Fruit fly (Drosophila melanogaster) whole organism, embryonic: ENCODE measurements around the gene mib1.
A peak's percentile ranks its signal among the peaks of the same experiment; 100 is the strongest.

ENCODE experiments used
- Aef1 ChIP-seq: fragments of 200-800 bp; sonication (Bioruptor generic); IDR thresholded peaks from 3 replicates; pipeline ENCODE4 v1.3.6; 2022; ENCODE audit warnings: missing biosample characterization, missing genetic modification characterization
- Antp ChIP-seq: fragments of 200-800 bp; sonication (Bioruptor generic); optimal IDR thresholded peaks from 3 replicates; lab custom pipeline; 2016; ENCODE audit warnings: missing biosample characterization, missing genetic modification characterization
- Bgb ChIP-seq: fragments of 200-800 bp; sonication (Bioruptor generic); IDR thresholded peaks from 2 replicates; pipeline ENCODE4 v1.3.6; 2022; ENCODE audit warnings: missing biosample characterization, missing genetic modification characterization; ENCODE audit not compliant: partially characterized antibody
- CG12071 ChIP-seq: fragments of 200-800 bp; sonication (Bioruptor generic); optimal IDR thresholded peaks from 3 replicates; lab custom pipeline; 2018; ENCODE audit warnings: missing biosample characterization, mild to moderate bottlenecking, missing genetic modification characterization
- CG13296 ChIP-seq: fragments of 200-800 bp; sonication (Bioruptor generic); optimal IDR thresholded peaks from 3 replicates; lab custom pipeline; 2018; ENCODE audit warnings: missing biosample characterization, mild to moderate bottlenecking, missing genetic modification characterization
- CG18262 ChIP-seq: fragments of 200-800 bp; optimal IDR thresholded peaks from 3 replicates; lab custom pipeline; 2019; ENCODE audit warnings: missing biosample characterization, mild to moderate bottlenecking, missing genetic modification characterization, moderate library complexity
- CG18764 ChIP-seq: fragments of 200-800 bp; sonication (Bioruptor generic); optimal IDR thresholded peaks from 3 replicates; lab custom pipeline; 2016; ENCODE audit warnings: missing biosample characterization, missing genetic modification characterization
- CG2199 ChIP-seq: fragments of 200-800 bp; sonication (Bioruptor generic); IDR thresholded peaks from 3 replicates; pipeline ENCODE4 v1.3.6; 2022; ENCODE audit warnings: missing biosample characterization, missing genetic modification characterization
- CG31224 ChIP-seq: fragments of 200-800 bp; sonication (Bioruptor generic); IDR thresholded peaks from 2 replicates; pipeline ENCODE4 v1.3.6; 2022; ENCODE audit warnings: missing biosample characterization, missing genetic modification characterization
- CG32767 ChIP-seq: fragments of 200-800 bp; sonication (Bioruptor generic); IDR thresholded peaks from 2 replicates; pipeline ENCODE4 v1.3.6; 2022; ENCODE audit warnings: missing biosample characterization, missing genetic modification characterization
- CG3995 ChIP-seq: fragments of 200-800 bp; sonication (Bioruptor generic); optimal IDR thresholded peaks from 3 replicates; lab custom pipeline; 2016; ENCODE audit warnings: missing biosample characterization, missing genetic modification characterization
- CG42726 ChIP-seq: fragments of 200-800 bp; sonication (Bioruptor generic); IDR thresholded peaks from 2 replicates; pipeline ENCODE4 v1.3.6; 2022; ENCODE audit warnings: missing biosample characterization, missing genetic modification characterization; ENCODE audit not compliant: partially characterized antibody
- CG4424 ChIP-seq: fragments of 200-800 bp; sonication (Bioruptor generic); optimal IDR thresholded peaks from 3 replicates; lab custom pipeline; 2016; ENCODE audit warnings: missing biosample characterization, missing genetic modification characterization
- CG4854 ChIP-seq: fragments of 200-800 bp; sonication (Bioruptor generic); optimal IDR thresholded peaks from 2 replicates; lab custom pipeline; 2016; ENCODE audit warnings: missing biosample characterization, missing genetic modification characterization, inconsistent platforms
- CG5953 ChIP-seq: fragments of 200-800 bp; sonication (Bioruptor generic); IDR thresholded peaks from 2 replicates; pipeline ENCODE4 v1.3.6; 2022; ENCODE audit warnings: missing biosample characterization, missing genetic modification characterization
- CG7357 ChIP-seq: fragments of 200-800 bp; sonication (Bioruptor generic); IDR thresholded peaks from 3 replicates; pipeline ENCODE4 v1.3.6; 2022; ENCODE audit warnings: missing biosample characterization, missing genetic modification characterization
- CG7372 ChIP-seq: fragments of 200-800 bp; sonication (Bioruptor generic); IDR thresholded peaks from 2 replicates; pipeline ENCODE4 v1.3.6; 2022; ENCODE audit warnings: missing biosample characterization, missing genetic modification characterization
- CG8924 ChIP-seq: fragments of 200-800 bp; optimal IDR thresholded peaks from 3 replicates; lab custom pipeline; 2019; ENCODE audit warnings: missing biosample characterization, mild to moderate bottlenecking, missing genetic modification characterization, moderate library complexity
- CG9817 ChIP-seq: fragments of 200-800 bp; sonication (Bioruptor generic); optimal IDR thresholded peaks from 2 replicates; lab custom pipeline; 2018; ENCODE audit warnings: missing biosample characterization, mild to moderate bottlenecking, missing genetic modification characterization, moderate library complexity
- Chrac-16 ChIP-seq: fragments of 200-800 bp; sonication (Bioruptor generic); optimal IDR thresholded peaks from 3 replicates; lab custom pipeline; 2016; ENCODE audit warnings: missing biosample characterization, missing genetic modification characterization
- Dip2 ChIP-seq: fragments of 200-800 bp; sonication (Bioruptor generic); IDR thresholded peaks from 2 replicates; pipeline ENCODE4 v1.3.6; 2022; ENCODE audit warnings: missing biosample characterization, missing genetic modification characterization
- Drgx ChIP-seq: fragments of 200-800 bp; sonication (Bioruptor generic); IDR thresholded peaks from 2 replicates; pipeline ENCODE4 v1.3.6; 2022; ENCODE audit warnings: missing biosample characterization, missing genetic modification characterization
- Ets97D ChIP-seq: fragments of 200-800 bp; sonication (Bioruptor generic); optimal IDR thresholded peaks from 3 replicates; lab custom pipeline; 2016; ENCODE audit warnings: missing biosample characterization, missing genetic modification characterization
- Fer2 ChIP-seq: fragments of 200-800 bp; sonication (Bioruptor generic); optimal IDR thresholded peaks from 2 replicates; lab custom pipeline; 2018; ENCODE audit warnings: missing biosample characterization, mild to moderate bottlenecking, missing genetic modification characterization, moderate library complexity
- Gsc ChIP-seq: fragments of 200-800 bp; sonication (Bioruptor generic); IDR thresholded peaks from 2 replicates; pipeline ENCODE4 v1.3.6; 2022; ENCODE audit warnings: missing biosample characterization, missing genetic modification characterization
- Gug ChIP-seq: fragments of 200-800 bp; sonication (Bioruptor generic); IDR thresholded peaks from 4 replicates; pipeline ENCODE4 v1.3.6; 2022; ENCODE audit warnings: missing biosample characterization, missing genetic modification characterization
- Stat92E ChIP-seq, 3 experiments: fragments of >200 bp in 2 of 3; fragments of 200-800 bp in 1 of 3; sonication (Bioruptor generic) in 1 of 3; optimal IDR thresholded peaks; 2 replicates each; lab custom pipeline; 2017 to 2019; ENCODE audit warnings: missing biosample characterization in 3 of 3, missing genetic modification characterization in 3 of 3, mild to moderate bottlenecking in 1 of 3, moderate library complexity in 1 of 3
- Xbp1 ChIP-seq: fragments of 200-800 bp; sonication (Bioruptor generic); optimal IDR thresholded peaks from 3 replicates; lab custom pipeline; 2016; ENCODE audit warnings: missing biosample characterization, mild to moderate bottlenecking, missing genetic modification characterization
- ac ChIP-seq: fragments of 200-800 bp; sonication (Bioruptor generic); optimal IDR thresholded peaks from 3 replicates; lab custom pipeline; 2017; ENCODE audit warnings: missing biosample characterization, mild to moderate bottlenecking, missing genetic modification characterization
- ash1 ChIP-seq: fragments of 200-800 bp; sonication (Bioruptor generic); optimal IDR thresholded peaks from 2 replicates; lab custom pipeline; 2018; ENCODE audit warnings: missing biosample characterization, mild to moderate bottlenecking, missing genetic modification characterization
- bcd ChIP-seq: fragments of 200-800 bp; sonication (Bioruptor generic); optimal IDR thresholded peaks from 2 replicates; lab custom pipeline; 2017; ENCODE audit warnings: missing biosample characterization, mild to moderate bottlenecking, missing genetic modification characterization
- bigmax ChIP-seq: fragments of 200-800 bp; sonication (Bioruptor generic); optimal IDR thresholded peaks from 2 replicates; lab custom pipeline; 2018; ENCODE audit warnings: missing biosample characterization, mild to moderate bottlenecking, missing genetic modification characterization
- cg ChIP-seq: fragments of 200-800 bp; sonication (Bioruptor generic); optimal IDR thresholded peaks from 3 replicates; lab custom pipeline; 2019; ENCODE audit warnings: missing biosample characterization, mild to moderate bottlenecking, missing genetic modification characterization, moderate library complexity
- da ChIP-seq: fragments of 200-800 bp; sonication (Bioruptor generic); optimal IDR thresholded peaks from 2 replicates; lab custom pipeline; 2016; ENCODE audit warnings: missing biosample characterization, missing genetic modification characterization
- danr ChIP-seq: fragments of 200-800 bp; sonication (Bioruptor generic); IDR thresholded peaks from 2 replicates; pipeline ENCODE4 v1.3.6; 2022; ENCODE audit warnings: missing biosample characterization, missing genetic modification characterization
- ewg ChIP-seq: fragments of 200-800 bp; sonication (Bioruptor generic); optimal IDR thresholded peaks from 3 replicates; lab custom pipeline; 2017; ENCODE audit warnings: mild to moderate bottlenecking, missing biosample characterization, missing genetic modification reagents, missing genetic modification characterization
- fd96Cb ChIP-seq: fragments of 200-800 bp; sonication (Bioruptor generic); optimal IDR thresholded peaks from 2 replicates; lab custom pipeline; 2018; ENCODE audit warnings: missing biosample characterization, mild to moderate bottlenecking, missing genetic modification characterization, moderate library complexity
- grn ChIP-seq: fragments of 200-800 bp; sonication (Bioruptor generic); optimal IDR thresholded peaks from 3 replicates; lab custom pipeline; 2017; ENCODE audit warnings: missing biosample characterization, missing genetic modification characterization
- gt ChIP-seq: fragments of 200-800 bp; sonication (Bioruptor generic); IDR thresholded peaks from 2 replicates; pipeline ENCODE4 v1.3.6; 2022; ENCODE audit warnings: missing biosample characterization, missing genetic modification characterization
- hth ChIP-seq: fragments of >200 bp; optimal IDR thresholded peaks from 2 replicates; lab custom pipeline; 2017; ENCODE audit warnings: inconsistent platforms
- kay ChIP-seq: fragments of 200-800 bp; sonication (Bioruptor generic); optimal IDR thresholded peaks from 2 replicates; lab custom pipeline; 2016; ENCODE audit warnings: missing biosample characterization, missing genetic modification characterization
- maf-S ChIP-seq: fragments of 200-800 bp; sonication (Bioruptor generic); optimal IDR thresholded peaks from 2 replicates; lab custom pipeline; 2016; ENCODE audit warnings: missing biosample characterization, missing genetic modification characterization
- otp ChIP-seq: fragments of 200-800 bp; sonication (Bioruptor generic); IDR thresholded peaks from 3 replicates; pipeline ENCODE4, ENCODE4 v1.3.6; 2022; ENCODE audit warnings: missing biosample characterization, missing genetic modification characterization
- pros ChIP-seq: fragments of 200-800 bp; sonication (Bioruptor generic); optimal IDR thresholded peaks from 3 replicates; lab custom pipeline; 2019; ENCODE audit warnings: missing biosample characterization, mild to moderate bottlenecking, missing genetic modification characterization, moderate library complexity
- salm ChIP-seq: fragments of 200-800 bp; sonication (Bioruptor generic); optimal IDR thresholded peaks from 2 replicates; lab custom pipeline; 2018; ENCODE audit warnings: missing biosample characterization, mild to moderate bottlenecking, missing genetic modification characterization
- schlank ChIP-seq: fragments of 200-800 bp; sonication (Bioruptor generic); optimal IDR thresholded peaks from 2 replicates; lab custom pipeline; 2018; ENCODE audit warnings: missing biosample characterization, mild to moderate bottlenecking, missing genetic modification characterization
- slou ChIP-seq: fragments of 200-800 bp; sonication (Bioruptor generic); optimal IDR thresholded peaks from 3 replicates; lab custom pipeline; 2016; ENCODE audit warnings: missing biosample characterization, missing genetic modification characterization
- sqz ChIP-seq: fragments of 200-800 bp; sonication (Bioruptor generic); optimal IDR thresholded peaks from 3 replicates; lab custom pipeline; 2018; ENCODE audit warnings: missing biosample characterization, mild to moderate bottlenecking, missing genetic modification characterization
- sr ChIP-seq: fragments of 200-800 bp; sonication (Bioruptor generic); IDR thresholded peaks from 3 replicates; pipeline ENCODE4 v1.3.6; 2022; ENCODE audit warnings: missing biosample characterization, missing genetic modification characterization
- wor ChIP-seq: fragments of 200-800 bp; sonication (Bioruptor generic); IDR thresholded peaks from 2 replicates; pipeline ENCODE4 v1.3.6; 2022; ENCODE audit warnings: missing biosample characterization, missing genetic modification characterization
- z ChIP-seq: fragments of 200-800 bp; sonication (Bioruptor generic); IDR thresholded peaks from 3 replicates; pipeline ENCODE4 v1.3.6; 2022; ENCODE audit warnings: missing biosample characterization, missing genetic modification characterization

The mib1 gene

DNA sequence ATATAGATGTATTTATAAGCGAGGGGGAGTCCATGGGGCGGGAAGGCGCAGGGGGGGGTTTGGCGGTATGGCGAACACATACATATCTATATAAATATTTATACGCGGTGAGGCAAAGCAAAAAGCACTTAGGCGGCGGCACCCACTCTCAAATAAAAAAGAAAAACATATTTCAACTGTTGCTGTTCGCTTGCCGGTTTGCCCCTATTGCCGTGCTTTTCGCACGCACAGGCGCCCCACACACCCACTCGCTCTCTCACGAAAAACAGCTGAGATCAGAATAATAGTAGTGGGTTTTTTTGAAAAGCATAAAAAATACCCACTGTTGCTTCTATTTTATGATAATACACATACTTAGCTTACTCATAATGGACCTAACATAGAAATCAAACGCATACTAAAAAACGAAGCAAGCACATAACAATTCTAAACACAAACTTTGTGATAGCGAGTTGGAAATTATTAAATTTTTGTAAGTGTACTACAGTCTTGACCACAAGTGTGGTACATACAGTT, 10.4 kb downstream of the mib1 start (continued):
- TF ChIP-seq CG18262 (tag; lab: Kevin White, UChicago) (peak; percentile 59), CG8924 (tag; lab: Kevin White, UChicago) (peak; percentile 84), ash1 (GFP tag; lab: Kevin White, UChicago) (peak; percentile 13), otp (GFP tag; lab: Robert Waterston, UW) (no peak; the same call in 2 of the 3 replicates), ewg (GFP tag; lab: Kevin White, UChicago) (peak; percentile 40), CG13296 (peak; percentile 88), Gug (peak; percentile 50; the same call in 2 of the 4 replicates), schlank (tag; lab: Kevin White, UChicago) (peak; percentile 79), Ets97D (GFP tag; lab: Kevin White, UChicago) (peak; percentile 28), bigmax (GFP tag; lab: Kevin White, UChicago) (no peak), wor (GFP tag; lab: Robert Waterston, UW) (no peak), CG31224 (GFP tag; lab: Robert Waterston, UW) (peak; percentile 50; the same call in 1 of the 2 replicates), hth (lab: Kevin White, UChicago) (no peak), Bgb (GFP tag; lab: Robert Waterston, UW) (peak; percentile 44; the same call in 1 of the 2 replicates), kay (GFP tag; lab: Kevin White, UChicago) (peak; percentile 67), CG12071 (GFP tag; lab: Kevin White, UChicago) (peak; percentile 55), da (peak; percentile 50), cg (GFP tag; lab: Kevin White, UChicago) (peak; percentile 34), CG7357 (GFP tag; lab: Robert Waterston, UW) (0 out of 3 replicates have a peak, but pooled peaks have one; percentile 47), Drgx (GFP tag; lab: Robert Waterston, UW) (peak; percentile 86), gt (GFP tag; lab: Robert Waterston, UW) (no peak), CG9817 (tag; lab: Kevin White, UChicago) (peak; percentile 89), maf-S (GFP tag; lab: Kevin White, UChicago) (peak; percentile 77), Chrac-16 (GFP tag; lab: Kevin White, UChicago) (peak; percentile 75), Gsc (GFP tag; lab: Robert Waterston, UW) (no peak), salm (tag; lab: Kevin White, UChicago) (peak; percentile 31), sr (GFP tag; lab: Robert Waterston, UW) (peak; percentile 97), Stat92E (GFP tag; optimal IDR thresholded peaks at IDR 0.05; lab: Kevin White, UChicago) (no peak), Xbp1 (peak; percentile 67), slou (peak; percentile 39), sqz (GFP tag; lab: Kevin White, UChicago) (peak; percentile 35), CG42726 (no peak), CG32767 (GFP tag; lab: Robert Waterston, UW) (peak; percentile 42; the same call in 1 of the 2 replicates), danr (peak; percentile 61; the same call in 1 of the 2 replicates), Antp (GFP tag; lab: Kevin White, UChicago) (peak; percentile 64), Dip2 (no peak), CG4854 (GFP tag; lab: Kevin White, UChicago) (peak; percentile 62), z (no peak), Fer2 (tag; lab: Kevin White, UChicago) (peak; percentile 21), grn (GFP tag; lab: Kevin White, UChicago) (no peak), ac (GFP tag; lab: Kevin White, UChicago) (no peak), CG18764 (GFP tag; lab: Kevin White, UChicago) (peak; percentile 25), CG7372 (GFP tag; lab: Robert Waterston, UW) (peak; percentile 63), CG4424 (GFP tag; lab: Kevin White, UChicago) (peak; percentile 45), pros (GFP tag; lab: Kevin White, UChicago) (no peak), fd96Cb (tag; lab: Kevin White, UChicago) (peak; percentile 55), Aef1 (peak; percentile 58), bcd (GFP tag; lab: Kevin White, UChicago) (peak; percentile 84), CG3995 (GFP tag; lab: Kevin White, UChicago) (peak; percentile 50), CG5953 (no peak), CG2199 (GFP tag; lab: Robert Waterston, UW) (no peak)
